Fruit fly (Drosophila melanogaster): ENCODE data around the gene Bruce.

The Bruce gene

DNA sequence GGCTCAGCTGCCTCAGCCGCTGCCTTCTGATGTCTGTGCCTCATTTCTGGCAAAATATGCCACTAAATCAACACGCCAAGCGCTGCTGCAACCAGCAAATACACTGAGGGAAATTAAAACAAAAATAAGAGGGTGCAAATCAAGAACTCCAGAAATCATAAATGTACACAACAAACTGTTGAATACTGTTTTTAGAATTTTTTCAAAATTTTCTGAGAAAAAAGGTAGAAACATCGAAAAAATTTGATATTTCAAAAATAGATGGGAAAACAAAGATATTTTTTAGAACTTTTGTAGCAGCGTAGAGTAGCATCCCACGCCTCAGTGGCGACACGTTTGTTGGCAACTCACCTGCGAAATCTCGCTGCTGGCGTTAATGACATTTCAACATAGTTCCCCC, 58.5 kb downstream of the Bruce start:
- no peak for TF ChIP-seq CG17801 (GFP tag; optimal IDR thresholded peaks at IDR 0.05; ENCODE audit: partially characterized antibody)

DNA sequence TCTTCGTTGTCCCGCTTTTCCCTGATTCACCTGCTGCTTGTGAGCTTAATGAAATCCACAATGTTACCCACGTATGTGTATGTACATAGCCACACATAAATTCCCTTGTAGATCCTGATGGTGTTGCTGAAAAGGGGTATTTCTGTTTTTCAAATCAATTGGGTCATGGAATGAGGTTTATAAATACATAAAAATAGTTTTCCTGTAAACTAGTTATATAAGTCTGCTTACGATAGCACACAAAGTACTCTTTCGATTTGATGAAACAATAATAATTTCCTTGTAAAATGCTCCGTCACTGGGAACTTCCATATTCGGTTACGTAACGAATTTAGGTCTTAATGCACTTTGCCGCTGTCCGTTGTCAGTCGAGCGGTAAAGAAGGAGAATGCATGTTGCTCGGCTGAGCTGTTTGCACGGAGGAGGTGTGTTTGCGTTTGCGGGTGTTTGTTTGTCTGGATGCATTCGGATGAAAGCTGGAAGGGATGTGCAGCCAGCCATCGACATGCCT, 61.2 kb downstream of the Bruce start:
- no peak for TF ChIP-seq CG17801 (GFP tag; optimal IDR thresholded peaks at IDR 0.05; ENCODE audit: partially characterized antibody)

DNA sequence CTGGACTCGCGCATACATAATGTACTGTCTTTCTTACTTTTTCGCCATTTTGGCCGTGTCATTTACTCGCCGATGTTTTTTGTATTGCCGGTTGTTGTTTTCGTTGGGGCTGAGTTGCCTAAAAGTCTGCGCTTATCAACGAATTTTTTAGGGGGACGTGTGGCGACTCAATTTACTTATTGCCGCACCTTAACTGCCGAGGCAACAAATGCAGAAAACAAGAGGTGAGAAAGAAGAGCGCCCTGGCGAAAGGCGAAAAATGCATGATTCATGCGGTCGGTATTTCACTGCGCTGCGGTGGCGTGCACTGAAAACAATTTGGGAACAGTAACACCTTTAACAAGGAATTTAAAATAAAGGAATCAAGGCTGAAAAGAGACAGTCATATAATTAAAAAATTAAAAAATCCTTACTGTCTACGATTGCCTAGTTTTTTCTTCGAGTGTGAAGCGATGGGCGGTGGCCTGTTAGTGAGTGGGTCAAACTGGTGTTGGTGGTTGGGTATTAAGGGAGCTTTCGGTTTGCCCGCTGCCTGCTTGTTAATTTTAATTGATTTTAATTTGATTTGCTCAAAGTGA, 62.2 kb downstream of the Bruce start:
- TF ChIP-seq CG17801 (GFP tag; optimal IDR thresholded peaks at IDR 0.05; ENCODE audit: partially characterized antibody) = peak; percentile 45

DNA sequence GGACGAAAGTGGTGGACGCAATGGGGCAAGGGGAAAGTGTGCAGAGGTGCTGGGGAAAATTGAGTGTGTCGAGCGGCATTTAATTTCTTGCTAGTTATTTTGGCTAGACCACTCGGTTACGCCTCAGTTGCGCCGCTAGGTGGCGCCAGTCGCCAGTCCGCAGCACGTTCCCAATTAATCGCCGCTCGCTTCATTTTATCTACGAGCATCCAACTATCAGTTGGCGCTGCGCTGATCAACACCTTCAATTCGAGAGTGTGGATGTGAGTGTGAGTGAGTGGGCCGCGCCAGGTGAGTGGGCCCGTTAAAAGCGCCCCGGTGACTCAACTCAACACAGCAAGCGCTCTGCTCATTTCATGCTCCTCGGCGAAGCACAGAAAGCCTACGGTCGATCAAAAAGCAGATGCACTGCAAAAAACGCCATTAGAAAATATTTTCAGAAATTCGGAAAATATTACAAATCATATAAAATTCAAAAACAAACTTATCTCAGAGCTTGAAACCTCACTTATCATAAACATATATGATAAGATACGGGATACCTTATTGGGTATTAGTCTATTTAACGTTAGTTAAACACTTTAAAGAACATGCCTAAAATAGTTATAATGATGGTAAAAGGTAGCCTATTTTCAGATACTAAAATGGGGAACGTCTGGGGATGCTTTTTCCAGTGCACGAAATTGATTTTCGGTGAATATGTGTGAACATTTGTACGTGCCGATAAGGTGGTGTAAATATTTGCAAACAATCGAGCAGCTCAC, 62.9 kb downstream of the Bruce start:
- TF ChIP-seq CG17801 (GFP tag; optimal IDR thresholded peaks at IDR 0.05; ENCODE audit: partially characterized antibody) = peak; percentile 90

DNA sequence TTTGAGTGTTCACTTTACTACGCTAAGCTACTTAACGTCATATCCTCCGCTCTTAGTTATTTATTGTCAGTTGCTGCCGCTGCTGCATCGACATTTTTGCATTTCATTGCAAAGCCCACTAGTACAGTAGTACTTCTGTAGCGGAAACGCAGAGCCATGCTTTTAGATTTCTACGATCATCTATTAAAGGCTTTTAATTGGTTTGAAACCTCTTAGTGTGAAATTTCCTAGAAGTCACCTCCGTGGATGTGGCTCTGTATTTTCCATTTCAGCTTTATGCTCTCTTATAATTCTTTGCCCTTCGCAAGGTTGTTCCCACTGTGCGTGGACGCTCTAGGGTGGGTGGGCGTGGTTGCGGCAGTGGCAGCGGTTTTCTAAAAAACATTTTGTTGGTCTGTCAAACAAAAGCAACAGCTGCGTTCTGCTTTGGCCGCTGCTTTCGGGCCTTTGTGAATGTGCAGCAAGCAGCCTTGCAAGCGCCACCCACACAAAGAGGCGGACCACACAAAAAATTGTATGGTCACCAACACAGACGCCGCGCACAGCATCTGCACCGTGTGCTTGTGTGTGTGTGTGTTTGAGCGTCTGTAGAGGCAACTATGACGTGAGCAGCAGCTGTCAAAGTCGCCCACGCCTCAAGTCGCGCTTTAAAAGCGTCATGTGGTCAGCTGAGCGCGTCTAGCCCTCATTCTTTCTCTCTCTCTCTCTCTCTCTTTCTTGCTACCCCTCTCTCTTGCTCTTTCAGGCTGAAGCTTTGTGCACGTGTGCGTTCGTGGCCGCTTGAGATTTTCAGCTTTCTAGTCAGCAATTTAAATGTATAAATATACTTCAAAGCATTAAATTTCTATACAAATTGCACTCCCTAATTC, 64.3 kb downstream of the Bruce start:
- TF ChIP-seq CG17801 (GFP tag; optimal IDR thresholded peaks at IDR 0.05; ENCODE audit: partially characterized antibody) = no peak

DNA sequence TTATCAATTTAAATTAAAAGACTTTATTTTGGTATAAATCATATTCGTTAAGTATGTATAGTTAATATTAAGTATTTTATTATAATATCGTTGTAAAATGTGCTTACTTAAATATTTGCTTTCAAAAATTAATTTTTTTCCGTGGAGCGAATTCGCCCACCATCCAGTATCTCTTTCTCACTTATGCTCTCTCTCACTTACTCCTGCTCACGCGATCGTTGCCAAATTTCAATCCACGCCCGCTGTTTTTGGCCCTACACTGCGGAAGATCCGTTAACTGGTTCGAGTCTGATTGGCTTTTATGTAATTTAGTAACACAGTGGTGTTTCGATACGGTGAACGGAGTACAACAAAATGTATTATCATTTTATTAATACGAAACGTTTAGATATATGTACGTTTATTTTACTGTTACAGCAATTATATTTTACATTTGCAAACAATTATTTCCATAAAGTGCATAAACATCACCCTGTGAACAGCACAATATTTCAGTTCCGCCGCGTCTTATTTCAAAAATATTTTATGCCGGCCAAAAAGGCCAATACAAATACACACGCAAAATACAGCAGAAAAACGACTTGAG, 65.5 kb downstream of the Bruce start:
- TF ChIP-seq CG17801 (GFP tag; optimal IDR thresholded peaks at IDR 0.05; ENCODE audit: partially characterized antibody) = peak; percentile 64

DNA sequence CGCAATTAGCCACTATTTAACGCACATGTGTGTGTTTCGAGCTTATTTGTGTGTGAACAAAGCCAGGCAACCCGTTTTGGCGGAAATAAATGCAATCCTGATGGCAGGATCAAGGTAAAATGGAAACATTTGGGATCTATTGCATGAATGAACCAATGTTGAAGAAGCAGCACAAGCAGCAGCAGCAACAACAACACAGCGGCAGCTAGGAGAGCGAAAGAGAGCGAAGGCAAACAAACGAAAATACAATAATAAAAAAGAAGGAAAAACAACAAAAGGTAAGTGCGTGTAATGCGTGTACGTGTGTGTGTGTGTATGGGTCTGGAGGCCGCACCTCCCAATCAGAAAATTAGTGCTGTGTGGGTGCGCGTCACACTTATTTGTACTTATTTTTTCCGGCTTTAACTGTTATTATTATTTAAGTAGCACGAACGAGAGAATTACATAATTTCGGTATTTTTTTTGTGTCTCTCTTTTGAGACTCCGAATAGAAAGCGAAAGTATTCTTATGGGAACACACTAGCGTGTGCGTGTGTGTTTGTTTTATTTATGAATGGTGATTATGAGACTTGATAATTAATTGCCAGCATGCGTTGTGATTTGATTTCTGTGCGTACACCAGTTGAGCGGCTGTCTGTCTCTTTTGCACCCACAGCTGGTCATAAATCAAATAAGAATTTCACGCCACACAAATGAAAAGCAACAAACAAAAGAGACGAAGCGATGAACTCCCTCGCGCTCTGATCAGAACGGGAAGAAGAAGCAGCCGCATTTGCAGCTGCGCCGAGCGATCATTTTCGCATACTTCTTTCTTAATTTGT, 66.3 kb downstream of the Bruce start:
- TF ChIP-seq CG17801 (GFP tag; optimal IDR thresholded peaks at IDR 0.05; ENCODE audit: partially characterized antibody) = no peak

DNA sequence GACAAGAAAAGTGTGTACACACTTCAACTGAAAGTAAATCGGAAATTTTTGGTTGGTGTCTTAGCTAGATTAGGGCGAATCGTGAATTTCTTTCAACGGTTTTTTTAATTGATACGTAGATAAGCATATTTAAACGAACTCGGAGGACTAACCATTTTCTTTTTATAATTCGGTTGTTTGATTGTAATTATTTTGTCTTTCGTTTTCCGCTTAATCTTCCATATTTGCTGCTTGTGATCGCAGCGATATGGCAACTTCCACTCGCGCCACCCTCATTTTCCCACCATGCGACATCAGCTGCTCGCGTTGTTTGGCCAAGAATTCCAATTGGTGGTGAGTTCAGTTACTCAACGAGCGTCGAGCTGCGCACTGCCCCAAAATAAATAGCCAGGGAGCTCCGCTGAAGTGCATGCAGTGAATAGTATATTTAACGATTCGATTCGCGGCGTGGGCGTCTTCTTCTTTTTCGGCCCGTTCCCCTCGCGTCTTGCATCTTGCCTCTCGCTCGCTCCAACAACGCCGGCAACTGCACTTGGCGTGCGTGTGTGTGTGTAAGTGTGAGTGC, 67.1 kb downstream of the Bruce start, which contains the start of gene Nuak:
Nuak (plus strand) TSS at position 335 of the 565 bp plus-strand sequence.
- peak; percentile 86 for TF ChIP-seq CG17801 (GFP tag; optimal IDR thresholded peaks at IDR 0.05; ENCODE audit: partially characterized antibody)
